Worm (Caenorhabditis elegans) whole organism, young adult: ENCODE results near the gene cht-2.

Experiments used
- efl-1 ChIP-seq: fragments of 150-350 bp; optimal IDR thresholded peaks from 2 replicates; lab custom pipeline; 2014; ENCODE audit warnings: missing biosample characterization, missing genetic modification reagents, missing genetic modification characterization
- pha-4 ChIP-seq: fragments of 150-350 bp; sonication (generic microtip); optimal IDR thresholded peaks from 2 replicates; lab custom pipeline; 2014; ENCODE audit warnings: missing biosample characterization, missing genetic modification reagents, missing genetic modification characterization

- TF ChIP-seq efl-1 (GFP tag; lab: Kevin White, UChicago): no peak
- TF ChIP-seq pha-4 (tag; lab: Kevin White, UChicago): no peak
Measured at ce11 chrII:8514729-8515128, 6.0 kb upstream of the cht-2 start, which contains the start of gene ctg-2.
